Worm (Caenorhabditis elegans) whole organism, L2 larva: Measurements from ENCODE around the gene D1054.8.

ENCODE experiments used
- C34F6.9 ChIP-seq: fragments of 150-350 bp; optimal IDR thresholded peaks from 2 replicates; lab custom pipeline; 2014; ENCODE audit warnings: missing biosample characterization, missing genetic modification characterization
- F13H6.1 ChIP-seq: sonication (generic microtip); optimal IDR thresholded peaks from 2 replicates; lab custom pipeline; 2016; ENCODE audit warnings: missing genetic modification characterization, missing compliant biosample characterization
- R02D3.7 ChIP-seq: fragments of 150-350 bp; optimal IDR thresholded peaks from 2 replicates; lab custom pipeline; 2014; ENCODE audit warnings: missing biosample characterization, missing genetic modification characterization
- aly-2 ChIP-seq: fragments of 150-350 bp; optimal IDR thresholded peaks from 2 replicates; lab custom pipeline; 2014; ENCODE audit warnings: missing biosample characterization, missing genetic modification characterization
- ama-1 ChIP-seq: fragments of 150-350 bp; optimal IDR thresholded peaks from 2 replicates; lab custom pipeline; 2018; ENCODE audit warnings: inconsistent platforms
- ceh-16 ChIP-seq: fragments of 150-350 bp; optimal IDR thresholded peaks from 2 replicates; lab custom pipeline; 2014; ENCODE audit warnings: missing biosample characterization, missing genetic modification characterization
- ceh-82 ChIP-seq: fragments of 150-350 bp; optimal IDR thresholded peaks from 2 replicates; lab custom pipeline; 2014; ENCODE audit warnings: missing biosample characterization, missing genetic modification characterization
- crh-2 ChIP-seq: sonication (generic microtip); optimal IDR thresholded peaks from 2 replicates; lab custom pipeline; 2017; ENCODE audit warnings: missing biosample characterization, missing genetic modification characterization
- egl-27 ChIP-seq: sonication (generic microtip); optimal IDR thresholded peaks from 3 replicates; lab custom pipeline; 2017; ENCODE audit warnings: missing biosample characterization, missing genetic modification reagents, missing genetic modification characterization
- elt-1 ChIP-seq: fragments of 150-350 bp; optimal IDR thresholded peaks from 2 replicates; lab custom pipeline; 2014; ENCODE audit warnings: missing biosample characterization, missing genetic modification characterization
- elt-3 ChIP-seq: sonication (generic microtip); optimal IDR thresholded peaks from 2 replicates; lab custom pipeline; 2017; ENCODE audit warnings: missing biosample characterization, missing genetic modification characterization
- fos-1 ChIP-seq: fragments of 150-350 bp; optimal IDR thresholded peaks from 2 replicates; lab custom pipeline; 2014; ENCODE audit warnings: missing biosample characterization, missing genetic modification characterization
- gmeb-1 ChIP-seq: fragments of 150-350 bp; optimal IDR thresholded peaks from 2 replicates; lab custom pipeline; 2014; ENCODE audit warnings: missing biosample characterization, missing genetic modification characterization
- lin-11 ChIP-seq: fragments of 150-350 bp; sonication (generic microtip); optimal IDR thresholded peaks from 2 replicates; lab custom pipeline; 2014; ENCODE audit warnings: missing biosample characterization, missing genetic modification characterization, inconsistent platforms, mixed read lengths
- lin-39 ChIP-seq: fragments of 150-350 bp; optimal IDR thresholded peaks from 2 replicates; lab custom pipeline; 2014; ENCODE audit warnings: missing biosample characterization, missing genetic modification reagents, missing genetic modification characterization
- lsy-2 ChIP-seq, 2 experiments: fragments of 150-350 bp in 1 of 2; sonication (generic microtip) in 1 of 2; optimal IDR thresholded peaks; 2 replicates each; lab custom pipeline; 2014 to 2017; ENCODE audit warnings: missing biosample characterization in 2 of 2, missing genetic modification characterization in 2 of 2
- mab-5 ChIP-seq: fragments of 150-350 bp; optimal IDR thresholded peaks from 2 replicates; lab custom pipeline; 2014; ENCODE audit warnings: missing biosample characterization, missing genetic modification characterization
- nhr-21 ChIP-seq: fragments of 150-350 bp; optimal IDR thresholded peaks from 2 replicates; lab custom pipeline; 2014; ENCODE audit warnings: missing biosample characterization, missing genetic modification characterization
- nhr-23 ChIP-seq: fragments of 150-350 bp; optimal IDR thresholded peaks from 2 replicates; lab custom pipeline; 2014; ENCODE audit warnings: missing biosample characterization, missing genetic modification reagents, missing genetic modification characterization
- nhr-25 ChIP-seq: fragments of 150-350 bp; sonication (generic microtip); optimal IDR thresholded peaks from 3 replicates; lab custom pipeline; 2014; ENCODE audit warnings: missing biosample characterization, missing genetic modification characterization
- nhr-6 ChIP-seq: fragments of 150-350 bp; optimal IDR thresholded peaks from 2 replicates; lab custom pipeline; 2014; ENCODE audit warnings: missing biosample characterization, missing genetic modification characterization
- nhr-77 ChIP-seq: fragments of 150-350 bp; optimal IDR thresholded peaks from 2 replicates; lab custom pipeline; 2014; ENCODE audit warnings: missing biosample characterization, missing genetic modification characterization
- peb-1 ChIP-seq: fragments of 150-350 bp; optimal IDR thresholded peaks from 2 replicates; lab custom pipeline; 2014; ENCODE audit warnings: missing biosample characterization, missing genetic modification characterization
- sem-4 ChIP-seq: fragments of 150-350 bp; optimal IDR thresholded peaks from 2 replicates; lab custom pipeline; 2014; ENCODE audit warnings: missing biosample characterization, missing genetic modification reagents, missing genetic modification characterization
- skn-1 ChIP-seq: sonication (generic microtip); optimal IDR thresholded peaks from 2 replicates; lab custom pipeline; 2017; ENCODE audit warnings: missing biosample characterization, missing genetic modification characterization
- sma-3 ChIP-seq: sonication (generic microtip); optimal IDR thresholded peaks from 2 replicates; lab custom pipeline; 2016; ENCODE audit warnings: missing genetic modification reagents, missing genetic modification characterization, missing compliant biosample characterization
- sma-9 ChIP-seq, 2 experiments: fragments of 150-350 bp in 1 of 2; sonication (generic microtip) in 1 of 2; optimal IDR thresholded peaks; 2 replicates each; lab custom pipeline; 2014 to 2016; ENCODE audit warnings: missing genetic modification characterization in 2 of 2, mild to moderate bottlenecking in 1 of 2, missing biosample characterization in 1 of 2, missing compliant biosample characterization in 1 of 2, missing genetic modification reagents in 1 of 2, moderate library complexity in 1 of 2
- snpc-4 ChIP-seq: fragments of 150-350 bp; optimal IDR thresholded peaks from 2 replicates; lab custom pipeline; 2014; ENCODE audit warnings: missing biosample characterization, missing genetic modification characterization
- unc-62 ChIP-seq: fragments of 150-350 bp; optimal IDR thresholded peaks from 2 replicates; lab custom pipeline; 2014; ENCODE audit warnings: missing biosample characterization, missing genetic modification reagents, missing genetic modification characterization
- ztf-11 ChIP-seq: sonication (generic microtip); optimal IDR thresholded peaks from 2 replicates; lab custom pipeline; 2017; ENCODE audit warnings: missing biosample characterization, missing genetic modification characterization
- ztf-4 ChIP-seq: fragments of 150-350 bp; optimal IDR thresholded peaks from 2 replicates; lab custom pipeline; 2014; ENCODE audit warnings: missing biosample characterization, missing genetic modification characterization

Gene D1054.8

ce11 chrV:10770026-10770425 is 14.1 kb upstream of the D1054.8 start, which contains the start of the genes D1054.1 and pas-2:
D1054.1 (minus strand) TSS chrV:10770217.
pas-2 (plus strand) TSS chrV:10770368.
- TF ChIP-seq ama-1 (lab: Kevin White, UChicago), result no peak
- peak; percentile 24 for TF ChIP-seq crh-2 (tag; lab: Kevin White, UChicago)
- TF ChIP-seq aly-2 (tag; lab: Kevin White, UChicago), result no peak
- no peak for TF ChIP-seq fos-1 (tag; lab: Kevin White, UChicago)
- peak; percentile 81 for TF ChIP-seq skn-1 (tag; lab: Kevin White, UChicago)
- TF ChIP-seq lin-11 (tag; lab: Kevin White, UChicago), result no peak
- no peak for TF ChIP-seq gmeb-1 (tag; lab: Kevin White, UChicago)
- TF ChIP-seq elt-1, result no peak
- no peak for TF ChIP-seq sma-3 (GFP tag; lab: Kevin White, UChicago)
- TF ChIP-seq C34F6.9, result peak; percentile 50
- TF ChIP-seq peb-1, result no peak
- no peak for TF ChIP-seq nhr-77 (tag; lab: Kevin White, UChicago)
- peak in 1 of 2 experiments; percentile 36 for TF ChIP-seq lsy-2 (tag; optimal IDR thresholded peaks at IDR 0.05; lab: Kevin White, UChicago)

- TF ChIP-seq peb-1 (no peak), elt-3 (no peak)
- TF ChIP-seq, all 48 proteins: peak for 0
Measured at ce11 chrV:10771390-10771789, 12.7 kb upstream of the D1054.8 start, which contains the start of gene D1054.3. D1054.3 (plus strand) TSS chrV:10771451.

DNA sequence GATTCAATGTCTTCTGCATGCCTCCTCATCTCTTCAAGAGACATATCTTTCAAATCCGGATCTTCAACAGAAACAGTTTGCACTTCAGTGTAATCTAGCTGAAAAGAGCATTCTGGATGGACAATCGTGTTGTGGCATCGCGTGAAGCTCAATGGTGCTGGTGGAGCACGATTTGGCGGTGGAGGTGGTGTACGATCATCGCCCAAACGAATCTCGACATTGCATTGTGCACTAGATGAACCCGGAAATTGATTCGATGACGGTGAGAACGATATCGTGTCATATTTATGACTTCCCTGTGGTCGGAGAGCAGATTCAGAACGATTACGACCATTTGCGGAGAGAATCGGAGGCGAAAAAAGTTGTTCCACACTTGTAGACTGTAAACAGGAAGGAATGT is 10.9 kb upstream of the D1054.8 start:
- no peak for TF ChIP-seq egl-27 (tag; lab: Kevin White, UChicago)

DNA sequence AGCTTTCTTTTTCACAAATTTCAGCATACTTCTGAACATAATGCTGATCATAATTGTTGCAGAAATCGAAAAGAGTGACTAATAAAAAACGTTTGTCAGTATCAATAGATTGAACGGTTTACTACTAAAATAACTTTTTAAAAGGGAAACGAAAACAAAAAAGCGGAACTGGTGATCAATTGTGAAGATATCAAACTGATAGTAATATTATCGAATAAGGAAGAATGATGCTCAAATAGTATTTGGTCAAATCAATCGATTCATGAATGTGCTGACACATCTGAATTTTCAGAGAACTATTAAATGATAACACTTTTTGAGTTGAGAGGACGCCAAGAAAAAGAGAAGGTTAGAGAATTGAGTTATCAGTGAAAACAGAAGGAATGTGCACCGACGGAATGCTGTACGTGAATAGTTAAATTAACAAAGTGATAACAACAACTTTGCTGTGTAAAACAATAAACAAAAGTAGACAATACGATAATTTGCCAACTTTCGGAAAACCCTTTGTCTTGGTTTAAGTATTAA is 7.5 kb upstream of the D1054.8 start, which contains the start of gene D1054.5:
Gene D1054.5, minus strand, starts transcription at position 51 of the 528 bp plus-strand sequence.
- TF ChIP-seq F13H6.1 (tag; lab: Kevin White, UChicago) (no peak), fos-1 (tag; lab: Kevin White, UChicago) (peak; percentile 92), unc-62 (GFP tag; lab: Kevin White, UChicago) (no peak), sma-9 (GFP tag; optimal IDR thresholded peaks at IDR 0.05; lab: Kevin White, UChicago) (peak; percentile 83), sma-9 (tag; optimal IDR thresholded peaks at IDR 0.05; lab: Kevin White, UChicago) (no peak), gmeb-1 (tag; lab: Kevin White, UChicago) (peak; percentile 1), elt-1 (no peak), crh-2 (tag; lab: Kevin White, UChicago) (peak; percentile 45), lsy-2 (tag; optimal IDR thresholded peaks at IDR 0.05; lab: Kevin White, UChicago) (no peak), elt-3 (no peak), nhr-21 (tag; lab: Kevin White, UChicago) (no peak), ztf-11 (tag; lab: Kevin White, UChicago) (no peak), ztf-4 (no peak)

ce11 chrV:10790921-10791320 is 6.8 kb downstream of the D1054.8 start, which contains the start of gene D1054.9:
D1054.9 (minus strand) TSS chrV:10791057.
- TF ChIP-seq ceh-16, result no peak
- no peak for TF ChIP-seq R02D3.7 (tag; lab: Kevin White, UChicago)
- no peak for TF ChIP-seq egl-27 (tag; lab: Kevin White, UChicago)
- TF ChIP-seq elt-3, result no peak

- TF ChIP-seq sem-4 (tag; lab: Kevin White, UChicago) (no peak), snpc-4 (no peak), gmeb-1 (tag; lab: Kevin White, UChicago) (no peak), sma-3 (GFP tag; lab: Kevin White, UChicago) (no peak), mab-5 (tag; lab: Kevin White, UChicago) (no peak), egl-27 (tag; lab: Kevin White, UChicago) (no peak), F13H6.1 (tag; lab: Kevin White, UChicago) (no peak), nhr-23 (no peak), lin-39 (tag; lab: Kevin White, UChicago) (no peak), nhr-6 (tag; lab: Kevin White, UChicago) (no peak), ceh-82 (tag; lab: Kevin White, UChicago) (no peak), nhr-25 (no peak)
Measured at ce11 chrV:10792775-10793174, 8.7 kb downstream of the D1054.8 start, which contains the start of gene D1054.10. D1054.10 (minus strand) TSS chrV:10792875.
